Worm (Caenorhabditis elegans) whole organism, L1 larva: ENCODE results near the gene R09F10.8.

Experiments
- ama-1 ChIP-seq: fragments of 150-350 bp; optimal IDR thresholded peaks from 2 replicates; lab custom pipeline; 2014
- hlh-4 ChIP-seq: sonication (generic microtip); optimal IDR thresholded peaks from 2 replicates; lab custom pipeline; 2016; ENCODE audit warnings: mild to moderate bottlenecking, missing genetic modification characterization, missing compliant biosample characterization

DNA sequence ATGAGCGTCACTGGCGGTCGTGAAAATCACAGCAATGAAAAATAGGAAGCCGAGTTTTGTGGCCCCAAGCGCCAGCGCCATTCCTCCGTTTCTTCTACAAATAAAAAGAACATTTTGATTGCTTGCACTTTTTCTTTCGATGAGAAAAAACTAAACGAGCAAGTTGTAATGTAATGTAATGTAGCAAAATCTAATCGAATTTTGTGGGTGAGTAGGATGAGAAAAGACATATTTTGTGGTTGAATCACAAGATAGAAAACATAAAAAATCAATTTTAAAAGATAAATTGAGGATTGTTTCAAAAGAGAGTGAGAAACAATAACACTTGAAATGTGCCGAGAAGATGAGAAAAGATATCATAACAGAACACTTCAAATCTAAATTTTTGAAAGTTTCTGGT lies 18.7 kb downstream of the R09F10.8 start, which contains the start of gene R09F10.5:
- TF ChIP-seq ama-1 (no peak), hlh-4 (tag; lab: Kevin White, UChicago) (no peak)
